Worm (Caenorhabditis elegans): Measurements from ENCODE around the gene C36B7.6.

DNA sequence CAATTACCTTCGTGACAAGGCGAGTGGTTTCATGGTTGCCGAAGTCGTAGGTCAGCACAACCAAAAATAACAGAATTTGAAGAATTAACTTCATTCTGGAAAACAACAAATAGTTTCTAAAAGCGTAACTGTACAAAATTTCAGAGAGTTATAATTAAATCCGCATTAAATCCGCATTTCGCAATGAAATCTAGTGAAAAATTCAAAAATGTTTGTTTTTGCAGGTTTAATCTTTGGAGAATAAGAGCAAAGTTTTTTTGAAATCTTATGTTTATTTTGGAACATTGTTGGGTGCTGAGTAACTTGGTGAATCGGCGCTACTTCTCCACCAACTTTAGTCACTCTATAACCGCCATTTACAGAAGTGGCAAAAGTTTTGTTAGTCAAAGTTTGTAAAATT is 14.2 kb downstream of the C36B7.6 start, which contains the start of gene C36B7.4:
- TF ChIP-seq tab-1 (GFP tag; IDR thresholded peaks at IDR 0.05) = no peak
- TF ChIP-seq flt-1 (GFP tag; IDR thresholded peaks at IDR 0.05) = no peak
- TF ChIP-seq med-1 (GFP tag; optimal IDR thresholded peaks at IDR 0.05; ENCODE audit: insufficient read depth) = no peak
- no peak for TF ChIP-seq ztf-29 (GFP tag; IDR thresholded peaks at IDR 0.05)
- TF ChIP-seq T22C8.4 (GFP tag; IDR thresholded peaks at IDR 0.05) = no peak
- TF ChIP-seq ref-1 (GFP tag; conservative IDR thresholded peaks at IDR 0.05) = no peak
- no peak for TF ChIP-seq cog-1 (tag; optimal IDR thresholded peaks at IDR 0.05)
- no peak for TF ChIP-seq ztf-23 (GFP tag; IDR thresholded peaks at IDR 0.05)
